Worm (Caenorhabditis elegans): ENCODE measurements around the gene gtf-2H5.
A peak's percentile ranks its signal among the peaks of the same experiment; 100 is the strongest.

The gtf-2H5 gene

ce11 chrIII:620204-620718 lies 42.9 kb upstream of the gtf-2H5 start, which contains the start of gene T19C3.4 (continued):
- TF ChIP-seq nhr-85 (tag) = peak; percentile 73

- TF ChIP-seq unc-130 (tag; optimal IDR thresholded peaks at IDR 0.05) = no peak
- no peak for TF ChIP-seq rnt-1 (tag; optimal IDR thresholded peaks at IDR 0.05)
- TF ChIP-seq ztf-11 (tag; optimal IDR thresholded peaks at IDR 0.05) = no peak
- TF ChIP-seq nhr-47 (tag; optimal IDR thresholded peaks at IDR 0.05) = no peak
- TF ChIP-seq unc-86 (tag; optimal IDR thresholded peaks at IDR 0.05) = no peak
- TF ChIP-seq pag-3 (tag; optimal IDR thresholded peaks at IDR 0.05; ENCODE audit: borderline replicate concordance, insufficient read depth) = no peak
- no peak for TF ChIP-seq fkh-8 (tag; optimal IDR thresholded peaks at IDR 0.05)
- TF ChIP-seq isw-1 (GFP tag; IDR thresholded peaks at IDR 0.05) = no peak
- TF ChIP-seq skn-1 (tag; optimal IDR thresholded peaks at IDR 0.05) = no peak
- no peak for TF ChIP-seq alr-1 (tag; optimal IDR thresholded peaks at IDR 0.05; ENCODE audit: borderline replicate concordance)
- TF ChIP-seq unc-30 (tag; optimal IDR thresholded peaks at IDR 0.05) = no peak
- no peak for TF ChIP-seq nhr-28 (tag; optimal IDR thresholded peaks at IDR 0.05)
- no peak for TF ChIP-seq elt-2 (tag; optimal IDR thresholded peaks at IDR 0.05)
- no peak for TF ChIP-seq ces-1 (GFP tag; optimal IDR thresholded peaks at IDR 0.05)
- no peak for TF ChIP-seq swsn-7 (tag; optimal IDR thresholded peaks at IDR 0.05)
- no peak for TF ChIP-seq ets-5 (GFP tag; IDR thresholded peaks at IDR 0.05)
- TF ChIP-seq ceh-8 (GFP tag; optimal IDR thresholded peaks at IDR 0.05) = no peak
- TF ChIP-seq sox-4 (tag; optimal IDR thresholded peaks at IDR 0.05) = no peak
- no peak for TF ChIP-seq jun-1 (tag; optimal IDR thresholded peaks at IDR 0.05)
Observed at ce11 chrIII:617467-617866, 40.1 kb upstream of the gtf-2H5 start, which contains the start of gene T19C3.2. T19C3.2 (minus strand) TSS chrIII:617567.

- TF ChIP-seq vab-15 (tag; optimal IDR thresholded peaks at IDR 0.05) = no peak
- no peak for TF ChIP-seq ces-1 (GFP tag; optimal IDR thresholded peaks at IDR 0.05)
- no peak for TF ChIP-seq nhr-84 (tag; optimal IDR thresholded peaks at IDR 0.05)
- no peak for TF ChIP-seq alr-1 (tag; optimal IDR thresholded peaks at IDR 0.05; ENCODE audit: borderline replicate concordance)
- peak; percentile 12 for TF ChIP-seq lin-14 (GFP tag; optimal IDR thresholded peaks at IDR 0.05)
Observed at ce11 chrIII:614447-614846, 37.1 kb upstream of the gtf-2H5 start, which contains the start of gene T19C3.3. T19C3.3 (minus strand) TSS chrIII:614547.

- peak; percentile 55 for TF ChIP-seq nhr-85 (tag)
- peak; percentile 57 for TF ChIP-seq lin-14 (GFP tag; optimal IDR thresholded peaks at IDR 0.05)
- TF ChIP-seq ces-1 (GFP tag; optimal IDR thresholded peaks at IDR 0.05) = peak; percentile 21
- no peak for TF ChIP-seq unc-62 (GFP tag; optimal IDR thresholded peaks at IDR 0.05)
- TF ChIP-seq efl-1 (optimal IDR thresholded peaks at IDR 0.05) = no peak
- TF ChIP-seq efl-1 (GFP tag; optimal IDR thresholded peaks at IDR 0.05 in 1 of 2) = peak in 1 of 2 experiments; percentile 2
Observed at ce11 chrIII:612759-613158, 35.4 kb upstream of the gtf-2H5 start.

- TF ChIP-seq nhr-71 (tag; optimal IDR thresholded peaks at IDR 0.05) (no peak), lin-14 (GFP tag; optimal IDR thresholded peaks at IDR 0.05) (peak; percentile 53), lir-3 (tag; optimal IDR thresholded peaks at IDR 0.05; ENCODE audit: poor library complexity) (no peak), nhr-77 (tag; optimal IDR thresholded peaks at IDR 0.05) (no peak)
Observed at ce11 chrIII:611900-612299, 34.5 kb upstream of the gtf-2H5 start.

ce11 chrIII:609549-609948 lies 32.2 kb upstream of the gtf-2H5 start, which contains the start of gene best-17:
best-17 (minus strand) TSS chrIII:609649.
- TF ChIP-seq nhr-237 (tag; optimal IDR thresholded peaks at IDR 0.05) (no peak), rnt-1 (tag; optimal IDR thresholded peaks at IDR 0.05) (no peak), lir-3 (tag; optimal IDR thresholded peaks at IDR 0.05; ENCODE audit: poor library complexity) (no peak), efl-1 (optimal IDR thresholded peaks at IDR 0.05) (no peak), efl-1 (GFP tag; optimal IDR thresholded peaks at IDR 0.05 in 1 of 2) (no peak), pax-3 (tag; optimal IDR thresholded peaks at IDR 0.05) (no peak), mef-2 (tag; optimal IDR thresholded peaks at IDR 0.05) (no peak), nhr-84 (tag; optimal IDR thresholded peaks at IDR 0.05) (no peak), ama-1 (optimal IDR thresholded peaks at IDR 0.05) (no peak), nhr-20 (tag; optimal IDR thresholded peaks at IDR 0.05) (no peak), alr-1 (tag; optimal IDR thresholded peaks at IDR 0.05; ENCODE audit: borderline replicate concordance) (no peak), sup-37 (GFP tag; optimal IDR thresholded peaks at IDR 0.05) (no peak), pqm-1 (tag; optimal IDR thresholded peaks at IDR 0.05) (no peak), ztf-4 (tag; optimal IDR thresholded peaks at IDR 0.05) (no peak), ceh-63 (GFP tag; optimal IDR thresholded peaks at IDR 0.05) (no peak), elt-2 (tag; optimal IDR thresholded peaks at IDR 0.05) (no peak), tbx-2 (tag; optimal IDR thresholded peaks at IDR 0.05) (no peak)

Measured in whole organism, L1 larva.